Fruit fly (Drosophila melanogaster): ENCODE measurements around the gene CG8516.

Gene CG8516

dm6 chr3R:9747272-9747874, 45.7 kb upstream of the CG8516 start, which contains the start of gene CG12948:
TSS of gene CG12948 (minus strand) at chr3R:9747744.
- TF ChIP-seq foxo (GFP tag; optimal IDR thresholded peaks at IDR 0.05) (peak in 1 of 2 experiments; percentile 32), Jra (GFP tag; optimal IDR thresholded peaks at IDR 0.05) (no peak), Sp1 (GFP tag; optimal IDR thresholded peaks at IDR 0.05) (peak; percentile 76), psq (GFP tag; optimal IDR thresholded peaks at IDR 0.05) (peak; percentile 53), dl (GFP tag; optimal IDR thresholded peaks at IDR 0.05; ENCODE audit: insufficient read depth in 1 of 2, partially characterized antibody in 2 of 2) (no peak), Dif (GFP tag; optimal IDR thresholded peaks at IDR 0.05; ENCODE audit: partially characterized antibody) (peak; percentile 17), Myc (optimal IDR thresholded peaks at IDR 0.05) (peak; percentile 50), Vsx2 (GFP tag; optimal IDR thresholded peaks at IDR 0.05; ENCODE audit: partially characterized antibody) (no peak), CG32264 (GFP tag; optimal IDR thresholded peaks at IDR 0.05) (no peak), sv (GFP tag; optimal IDR thresholded peaks at IDR 0.05) (peak; percentile 55), HLH106 (tag; optimal IDR thresholded peaks at IDR 0.05) (peak; percentile 79), CG9705 (GFP tag; optimal IDR thresholded peaks at IDR 0.05) (peak; percentile 74), OdsH (GFP tag; optimal IDR thresholded peaks at IDR 0.05) (peak; percentile 55), ey (GFP tag; optimal IDR thresholded peaks at IDR 0.05) (peak; percentile 51), Rel (GFP tag; optimal IDR thresholded peaks at IDR 0.05) (no peak), Rel (tag; optimal IDR thresholded peaks at IDR 0.05) (peak; percentile 65), Hnf4 (GFP tag; optimal IDR thresholded peaks at IDR 0.05) (no peak), rgr (GFP tag; optimal IDR thresholded peaks at IDR 0.05) (peak; percentile 73), dsf (GFP tag; optimal IDR thresholded peaks at IDR 0.05; ENCODE audit: borderline replicate concordance) (peak; percentile 10), woc (GFP tag; optimal IDR thresholded peaks at IDR 0.05) (peak; percentile 96), br (GFP tag; optimal IDR thresholded peaks at IDR 0.05) (peak; percentile 80)

dm6 chr3R:9747875-9747899, 45.4 kb upstream of the CG8516 start, which contains the start of gene PpD3:
TSS of gene PpD3 (plus strand) at chr3R:9747875.
- TF ChIP-seq CrebA (GFP tag; optimal IDR thresholded peaks at IDR 0.05; ENCODE audit: borderline replicate concordance) = no peak
- TF ChIP-seq sv (GFP tag; optimal IDR thresholded peaks at IDR 0.05) = no peak
- no peak for TF ChIP-seq HLH106 (tag; optimal IDR thresholded peaks at IDR 0.05)
- TF ChIP-seq Vsx2 (GFP tag; optimal IDR thresholded peaks at IDR 0.05; ENCODE audit: partially characterized antibody) = no peak
- no peak for TF ChIP-seq rgr (GFP tag; optimal IDR thresholded peaks at IDR 0.05)
- TF ChIP-seq ey (GFP tag; optimal IDR thresholded peaks at IDR 0.05) = no peak
- TF ChIP-seq jim (GFP tag; optimal IDR thresholded peaks at IDR 0.05) = no peak
- TF ChIP-seq CG32264 (GFP tag; optimal IDR thresholded peaks at IDR 0.05) = no peak
- no peak for TF ChIP-seq Jra (GFP tag; optimal IDR thresholded peaks at IDR 0.05)
- no peak for TF ChIP-seq N (GFP tag; optimal IDR thresholded peaks at IDR 0.05)
- no peak for TF ChIP-seq dmrt93B (GFP tag; optimal IDR thresholded peaks at IDR 0.05)
- no peak for TF ChIP-seq Abd-B (GFP tag; optimal IDR thresholded peaks at IDR 0.05)
- no peak for TF ChIP-seq usp (GFP tag; optimal IDR thresholded peaks at IDR 0.05)
- no peak for TF ChIP-seq GATAd (GFP tag; optimal IDR thresholded peaks at IDR 0.05)

dm6 chr3R:9747900-9748663, 45.0 kb upstream of the CG8516 start:
- TF ChIP-seq dsf (GFP tag; optimal IDR thresholded peaks at IDR 0.05; ENCODE audit: borderline replicate concordance) (no peak), CG32264 (GFP tag; optimal IDR thresholded peaks at IDR 0.05) (no peak), Sp1 (GFP tag; optimal IDR thresholded peaks at IDR 0.05) (no peak), rgr (GFP tag; optimal IDR thresholded peaks at IDR 0.05) (no peak)

dm6 chr3R:9754487-9754886, 38.6 kb upstream of the CG8516 start, which contains the start of gene Tti1:
TSS of gene Tti1 (minus strand) at chr3R:9754686.
- TF ChIP-seq Mio (GFP tag; optimal IDR thresholded peaks at IDR 0.05) (no peak), Myc (optimal IDR thresholded peaks at IDR 0.05) (no peak), OdsH (GFP tag; optimal IDR thresholded peaks at IDR 0.05) (no peak)

- TF ChIP-seq Myc (optimal IDR thresholded peaks at IDR 0.05) (peak; percentile 8), woc (GFP tag; optimal IDR thresholded peaks at IDR 0.05) (no peak)
These were observed 36.9 kb upstream of the CG8516 start, which contains the start of the genes Alg12 and Rpt3R for dm6 chr3R:9756187-9756586. TSS of gene Alg12 (plus strand) at chr3R:9756491. TSS of gene Rpt3R (minus strand) at chr3R:9756510.

Data from whole organism, wandering third instar larva.